Fruit fly (Drosophila melanogaster): Measurements from ENCODE around the gene CG44227.
A peak's percentile ranks its signal among the peaks of the same experiment; 100 is the strongest.

CG44227 gene

dm6 chr3R:8676560-8677000 lies 8.4 kb downstream of the CG44227 start, which contains the start of the genes Unc50, CG11755 and CG8043 (continued):
- peak; percentile 49 for TF ChIP-seq CG11723 (GFP tag; optimal IDR thresholded peaks at IDR 0.05)
- TF ChIP-seq CG42726 (GFP tag; IDR thresholded peaks at IDR 0.05; ENCODE audit: partially characterized antibody): peak; percentile 84; the same call in 1 of the 2 replicates
- peak; percentile 83 for TF ChIP-seq slbo (GFP tag; IDR thresholded peaks at IDR 0.05)
- peak; percentile 66; the same call in 2 of the 3 replicates for TF ChIP-seq Mrtf (GFP tag; IDR thresholded peaks at IDR 0.05)
- TF ChIP-seq CG15011 (GFP tag; optimal IDR thresholded peaks at IDR 0.05): peak; percentile 53
- TF ChIP-seq Ssrp (tag; optimal IDR thresholded peaks at IDR 0.05): peak; percentile 55
- peak; percentile 59 for TF ChIP-seq Dek (tag; optimal IDR thresholded peaks at IDR 0.05)
- peak; percentile 22 for TF ChIP-seq CG12236 (GFP tag; optimal IDR thresholded peaks at IDR 0.05)
- TF ChIP-seq CG2120 (GFP tag; optimal IDR thresholded peaks at IDR 0.05): peak; percentile 89
- TF ChIP-seq run (tag; optimal IDR thresholded peaks at IDR 0.05): peak; percentile 26
- no peak for TF ChIP-seq prd (optimal IDR thresholded peaks at IDR 0.05)
- peak; percentile 79 for TF ChIP-seq prd (GFP tag; IDR thresholded peaks at IDR 0.05)
- TF ChIP-seq H15 (GFP tag; IDR thresholded peaks at IDR 0.05): peak; percentile 69; the same call in 2 of the 3 replicates
- no peak; the same call in 2 of the 3 replicates for TF ChIP-seq ci (GFP tag; IDR thresholded peaks at IDR 0.05)
- no peak for TF ChIP-seq lab (GFP tag; optimal IDR thresholded peaks at IDR 0.05)
- TF ChIP-seq CG1602 (GFP tag; optimal IDR thresholded peaks at IDR 0.05): peak; percentile 75
- peak; percentile 63 for TF ChIP-seq Fer2 (tag; optimal IDR thresholded peaks at IDR 0.05)
- TF ChIP-seq hbn (GFP tag; IDR thresholded peaks at IDR 0.05; ENCODE audit: partially characterized antibody): peak; percentile 99
- no peak for TF ChIP-seq CG1792 (GFP tag; optimal IDR thresholded peaks at IDR 0.05)
- no peak for TF ChIP-seq rib (GFP tag; IDR thresholded peaks at IDR 0.05)
- peak; percentile 34; the same call in 1 of the 2 replicates for TF ChIP-seq ap (GFP tag; IDR thresholded peaks at IDR 0.05)
- peak; percentile 65 for TF ChIP-seq fd3F (GFP tag; optimal IDR thresholded peaks at IDR 0.05)
- peak; percentile 88 for TF ChIP-seq Hsf (GFP tag; optimal IDR thresholded peaks at IDR 0.05)
- peak; percentile 55; the same call in 1 of the 3 replicates for TF ChIP-seq so (GFP tag; IDR thresholded peaks at IDR 0.05)
- peak; percentile 59 for TF ChIP-seq Usf (GFP tag; optimal IDR thresholded peaks at IDR 0.05)
- no peak for TF ChIP-seq CG13894 (tag; optimal IDR thresholded peaks at IDR 0.05)
- no peak for TF ChIP-seq Doc2 (GFP tag; IDR thresholded peaks at IDR 0.05)
- peak; percentile 78 to 86 for TF ChIP-seq Pdp1 (GFP tag; optimal IDR thresholded peaks at IDR 0.05)
- TF ChIP-seq H2.0 (GFP tag; IDR thresholded peaks at IDR 0.05): peak; percentile 56; the same call in 1 of the 2 replicates
- TF ChIP-seq CG2678 (tag; optimal IDR thresholded peaks at IDR 0.05): peak; percentile 82
- peak; percentile 68 for TF ChIP-seq pum (GFP tag; optimal IDR thresholded peaks at IDR 0.05)
- peak; percentile 74 for TF ChIP-seq CG30020 (tag; optimal IDR thresholded peaks at IDR 0.05)
- peak; percentile 59 for TF ChIP-seq CG33213 (GFP tag; optimal IDR thresholded peaks at IDR 0.05)
- TF ChIP-seq CG7372 (GFP tag; IDR thresholded peaks at IDR 0.05): peak; percentile 59
- peak; percentile 85 for TF ChIP-seq CG2712 (tag; optimal IDR thresholded peaks at IDR 0.05)
- TF ChIP-seq NfI (GFP tag; optimal IDR thresholded peaks at IDR 0.05): peak; percentile 69
- peak; percentile 81 for TF ChIP-seq CG10147 (GFP tag; optimal IDR thresholded peaks at IDR 0.05)
- peak; percentile 84 for TF ChIP-seq CG13424 (tag; optimal IDR thresholded peaks at IDR 0.05)
- TF ChIP-seq danr (GFP tag; IDR thresholded peaks at IDR 0.05): peak; percentile 53; the same call in 1 of the 2 replicates
- TF ChIP-seq CoRest (tag; optimal IDR thresholded peaks at IDR 0.05): peak; percentile 89
- TF ChIP-seq gfzf (GFP tag; optimal IDR thresholded peaks at IDR 0.05): peak; percentile 85
- TF ChIP-seq Dip2 (GFP tag; IDR thresholded peaks at IDR 0.05): no peak
- TF ChIP-seq Opbp (GFP tag; IDR thresholded peaks at IDR 0.05; ENCODE audit: partially characterized antibody): peak; percentile 91
- no peak for TF ChIP-seq ftz-f1 (GFP tag; optimal IDR thresholded peaks at IDR 0.05)
- TF ChIP-seq Bgb (GFP tag; IDR thresholded peaks at IDR 0.05; ENCODE audit: partially characterized antibody): peak; percentile 93
- TF ChIP-seq Ada2b (GFP tag; IDR thresholded peaks at IDR 0.05): peak; percentile 36; the same call in 1 of the 2 replicates
- TF ChIP-seq CG30431 (GFP tag; optimal IDR thresholded peaks at IDR 0.05): no peak
- no peak for TF ChIP-seq her (GFP tag; optimal IDR thresholded peaks at IDR 0.05)
- TF ChIP-seq stc (GFP tag; IDR thresholded peaks at IDR 0.05): no peak
- TF ChIP-seq lola (GFP tag; optimal IDR thresholded peaks at IDR 0.05): peak in 1 of 3 experiments; percentile 82
